Fruit fly (Drosophila melanogaster) whole organism, embryonic: ENCODE results near the gene Hexo2.

Experiments used
- Bgb ChIP-seq: fragments of 200-800 bp; sonication (Bioruptor generic); IDR thresholded peaks from 2 replicates; pipeline ENCODE4 v1.3.6; 2022; ENCODE audit warnings: missing biosample characterization, missing genetic modification characterization; ENCODE audit not compliant: partially characterized antibody
- CG11247 ChIP-seq: fragments of 200-800 bp; sonication (Bioruptor generic); IDR thresholded peaks from 2 replicates; pipeline ENCODE4 v1.3.6; 2022; ENCODE audit warnings: missing biosample characterization, missing genetic modification characterization
- CG12104 ChIP-seq: fragments of 200-800 bp; sonication (Bioruptor generic); optimal IDR thresholded peaks from 3 replicates; lab custom pipeline; 2016; ENCODE audit warnings: missing biosample characterization, missing genetic modification characterization
- CG13296 ChIP-seq: fragments of 200-800 bp; sonication (Bioruptor generic); optimal IDR thresholded peaks from 3 replicates; lab custom pipeline; 2018; ENCODE audit warnings: missing biosample characterization, mild to moderate bottlenecking, missing genetic modification characterization
- CG13775 ChIP-seq: fragments of 200-800 bp; sonication (Bioruptor generic); optimal IDR thresholded peaks from 3 replicates; lab custom pipeline; 2017; ENCODE audit warnings: missing biosample characterization, mild to moderate bottlenecking, missing genetic modification characterization
- CG1529 ChIP-seq: fragments of 200-800 bp; sonication (Bioruptor generic); optimal IDR thresholded peaks from 3 replicates; lab custom pipeline; 2018; ENCODE audit warnings: missing biosample characterization, missing genetic modification characterization
- CG15601 ChIP-seq: fragments of 200-800 bp; sonication (Bioruptor generic); optimal IDR thresholded peaks from 3 replicates; lab custom pipeline; 2019; ENCODE audit warnings: missing biosample characterization, mild to moderate bottlenecking, missing genetic modification characterization, moderate library complexity
- CG17612 ChIP-seq: fragments of 200-800 bp; sonication (Bioruptor generic); IDR thresholded peaks from 2 replicates; pipeline ENCODE4 v1.3.6; 2022; ENCODE audit warnings: missing biosample characterization, missing genetic modification characterization
- CG30403 ChIP-seq: fragments of 200-800 bp; sonication (Bioruptor generic); optimal IDR thresholded peaks from 3 replicates; lab custom pipeline; 2016; ENCODE audit warnings: missing biosample characterization, missing genetic modification characterization
- CG3065 ChIP-seq: fragments of 200-800 bp; sonication (Bioruptor generic); optimal IDR thresholded peaks from 2 replicates; lab custom pipeline; 2016; ENCODE audit warnings: missing biosample characterization, missing genetic modification characterization
- CG32532 ChIP-seq: fragments of 200-800 bp; sonication (Bioruptor generic); IDR thresholded peaks from 2 replicates; pipeline ENCODE4 v1.3.6; 2022; ENCODE audit warnings: missing biosample characterization, missing genetic modification characterization
- CG5180 ChIP-seq: fragments of 200-800 bp; sonication (Bioruptor generic); optimal IDR thresholded peaks from 3 replicates; lab custom pipeline; 2017; ENCODE audit warnings: missing biosample characterization, missing genetic modification characterization, mild to moderate bottlenecking, moderate library complexity, missing genetic modification reagents
- CG6254 ChIP-seq: fragments of 200-800 bp; sonication (Bioruptor generic); optimal IDR thresholded peaks from 3 replicates; lab custom pipeline; 2017; ENCODE audit warnings: mild to moderate bottlenecking, missing biosample characterization, missing genetic modification reagents, missing genetic modification characterization
- CG7786 ChIP-seq: fragments of 200-800 bp; sonication (Bioruptor generic); optimal IDR thresholded peaks from 2 replicates; lab custom pipeline; 2016; ENCODE audit warnings: missing biosample characterization, missing genetic modification characterization
- CG8359 ChIP-seq: fragments of 200-800 bp; sonication (Bioruptor generic); optimal IDR thresholded peaks from 2 replicates; lab custom pipeline; 2017; ENCODE audit warnings: missing biosample characterization, mild to moderate bottlenecking, missing genetic modification characterization, borderline replicate concordance
- CkIIα-i1 ChIP-seq: fragments of 200-800 bp; sonication (Bioruptor generic); IDR thresholded peaks from 2 replicates; pipeline ENCODE4 v1.3.6; 2022; ENCODE audit warnings: missing biosample characterization, missing genetic modification characterization
- Dbx ChIP-seq: fragments of 200-800 bp; sonication (Bioruptor generic); IDR thresholded peaks from 3 replicates; pipeline ENCODE4 v1.3.6; 2022; ENCODE audit warnings: missing biosample characterization, missing genetic modification characterization
- Dip2 ChIP-seq: fragments of 200-800 bp; sonication (Bioruptor generic); IDR thresholded peaks from 2 replicates; pipeline ENCODE4 v1.3.6; 2022; ENCODE audit warnings: missing biosample characterization, missing genetic modification characterization
- Dll ChIP-seq: fragments of 200-800 bp; sonication (Bioruptor generic); IDR thresholded peaks from 4 replicates; pipeline ENCODE4 v1.3.6; 2022; ENCODE audit warnings: missing biosample characterization, missing genetic modification characterization; ENCODE audit not compliant: partially characterized antibody
- ERR ChIP-seq: fragments of 200-800 bp; sonication (Bioruptor generic); optimal IDR thresholded peaks from 2 replicates; lab custom pipeline; 2016; ENCODE audit warnings: missing biosample characterization, missing genetic modification characterization
- Ets65A ChIP-seq: fragments of 200-800 bp; sonication (Bioruptor generic); peaks from one replicate; lab custom pipeline; 2016; ENCODE audit warnings: missing biosample characterization, missing genetic modification characterization
- Fer3 ChIP-seq: fragments of 200-800 bp; sonication (Bioruptor generic); optimal IDR thresholded peaks from 2 replicates; lab custom pipeline; 2018; ENCODE audit warnings: missing biosample characterization, mild to moderate bottlenecking, missing genetic modification characterization, moderate library complexity
- HmgD ChIP-seq: fragments of 200-800 bp; sonication (Bioruptor generic); optimal IDR thresholded peaks from 3 replicates; lab custom pipeline; 2016; ENCODE audit warnings: missing biosample characterization, missing genetic modification characterization
- Jarid2 ChIP-seq: fragments of 200-800 bp; sonication (Bioruptor generic); optimal IDR thresholded peaks from 3 replicates; lab custom pipeline; 2017; ENCODE audit warnings: mild to moderate bottlenecking, missing biosample characterization, missing genetic modification reagents, missing genetic modification characterization
- Poxn ChIP-seq: fragments of 200-800 bp; sonication (Bioruptor generic); IDR thresholded peaks from 2 replicates; pipeline ENCODE4 v1.3.6; 2022; ENCODE audit warnings: missing biosample characterization, missing genetic modification characterization
- Rx ChIP-seq: fragments of 200-800 bp; sonication (Bioruptor generic); IDR thresholded peaks from 2 replicates; pipeline ENCODE4 v1.3.6; 2022; ENCODE audit warnings: missing biosample characterization, missing genetic modification characterization
- Sry-δ ChIP-seq: fragments of 200-800 bp; sonication (Bioruptor generic); optimal IDR thresholded peaks from 2 replicates; lab custom pipeline; 2016; ENCODE audit warnings: missing biosample characterization, missing genetic modification characterization
- Ssrp ChIP-seq: fragments of 200-800 bp; sonication (Bioruptor generic); optimal IDR thresholded peaks from 2 replicates; lab custom pipeline; 2018; ENCODE audit warnings: missing biosample characterization, mild to moderate bottlenecking, missing genetic modification characterization, moderate library complexity
- Tbp ChIP-seq: fragments of >200 bp; optimal IDR thresholded peaks from 2 replicates; lab custom pipeline; 2018; ENCODE audit warnings: missing biosample characterization, missing genetic modification characterization
- Xrp1 ChIP-seq: fragments of 200-800 bp; sonication (Bioruptor generic); IDR thresholded peaks from 2 replicates; pipeline ENCODE4 v1.3.6; 2022; ENCODE audit warnings: missing biosample characterization, missing genetic modification characterization
- al ChIP-seq: fragments of 200-800 bp; sonication (Bioruptor generic); IDR thresholded peaks from 2 replicates; pipeline ENCODE4 v1.3.6; 2022; ENCODE audit warnings: missing biosample characterization, missing genetic modification characterization
- aop ChIP-seq: fragments of 200-800 bp; sonication (Bioruptor generic); IDR thresholded peaks from 2 replicates; pipeline ENCODE4 v1.3.6; 2022; ENCODE audit warnings: missing biosample characterization, missing genetic modification characterization
- ato ChIP-seq: fragments of 200-800 bp; sonication (Bioruptor generic); IDR thresholded peaks from 2 replicates; pipeline ENCODE4 v1.3.6; 2022; ENCODE audit warnings: missing biosample characterization, missing genetic modification characterization; ENCODE audit not compliant: partially characterized antibody
- cad ChIP-seq: fragments of >200 bp; optimal IDR thresholded peaks from 2 replicates; lab custom pipeline; 2017; ENCODE audit warnings: missing biosample characterization, missing genetic modification characterization
- dan ChIP-seq: fragments of 200-800 bp; sonication (Bioruptor generic); IDR thresholded peaks from 2 replicates; pipeline ENCODE4 v1.3.6; 2022; ENCODE audit warnings: missing biosample characterization, missing genetic modification characterization
- fd3F ChIP-seq: fragments of 200-800 bp; sonication (Bioruptor generic); optimal IDR thresholded peaks from 2 replicates; lab custom pipeline; 2018; ENCODE audit warnings: missing biosample characterization, mild to moderate bottlenecking, missing genetic modification characterization, moderate library complexity
- fd64A ChIP-seq: fragments of 200-800 bp; sonication (Bioruptor generic); optimal IDR thresholded peaks from 3 replicates; lab custom pipeline; 2018; ENCODE audit warnings: missing biosample characterization, mild to moderate bottlenecking, missing genetic modification characterization
- fd96Cb ChIP-seq: fragments of 200-800 bp; sonication (Bioruptor generic); optimal IDR thresholded peaks from 2 replicates; lab custom pipeline; 2018; ENCODE audit warnings: missing biosample characterization, mild to moderate bottlenecking, missing genetic modification characterization, moderate library complexity
- h ChIP-seq: fragments of >200 bp; optimal IDR thresholded peaks from 2 replicates; lab custom pipeline; 2017
- her ChIP-seq: fragments of 200-800 bp; sonication (Bioruptor generic); optimal IDR thresholded peaks from 2 replicates; lab custom pipeline; 2016; ENCODE audit warnings: missing biosample characterization, missing genetic modification characterization
- kah ChIP-seq: fragments of 200-800 bp; sonication (Bioruptor generic); optimal IDR thresholded peaks from 2 replicates; lab custom pipeline; 2018; ENCODE audit warnings: missing biosample characterization, mild to moderate bottlenecking, missing genetic modification characterization
- lbe ChIP-seq: fragments of 200-800 bp; sonication (Bioruptor generic); optimal IDR thresholded peaks from 2 replicates; lab custom pipeline; 2016; ENCODE audit warnings: missing biosample characterization, mild to moderate bottlenecking, missing genetic modification characterization
- mld ChIP-seq: fragments of 200-800 bp; sonication (Bioruptor generic); IDR thresholded peaks from 3 replicates; pipeline ENCODE4 v1.3.6; 2022; ENCODE audit warnings: missing biosample characterization, missing genetic modification characterization; ENCODE audit not compliant: partially characterized antibody
- nom ChIP-seq: fragments of 200-800 bp; sonication (Bioruptor generic); optimal IDR thresholded peaks from 2 replicates; lab custom pipeline; 2017; ENCODE audit warnings: missing biosample characterization, missing genetic modification characterization, mild to moderate bottlenecking, moderate library complexity, missing genetic modification reagents
- pfk ChIP-seq: fragments of 200-800 bp; sonication (Bioruptor generic); optimal IDR thresholded peaks from 2 replicates; lab custom pipeline; 2018; ENCODE audit warnings: missing biosample characterization, mild to moderate bottlenecking, missing genetic modification characterization, moderate library complexity
- rib ChIP-seq: fragments of 200-800 bp; sonication (Bioruptor generic); IDR thresholded peaks from 2 replicates; pipeline ENCODE4 v1.3.6; 2022; ENCODE audit warnings: missing biosample characterization, missing genetic modification characterization
- slou ChIP-seq: fragments of 200-800 bp; sonication (Bioruptor generic); optimal IDR thresholded peaks from 3 replicates; lab custom pipeline; 2016; ENCODE audit warnings: missing biosample characterization, missing genetic modification characterization
- tna ChIP-seq: fragments of 200-800 bp; sonication (Bioruptor generic); IDR thresholded peaks from 2 replicates; pipeline ENCODE4 v1.3.6; 2022; ENCODE audit warnings: missing biosample characterization, missing genetic modification characterization; ENCODE audit not compliant: partially characterized antibody

Hexo2 gene

dm6 chrX:8714064-8715046 lies 4.9 kb downstream of the Hexo2 start, which contains the start of the genes CG2004 and CG1785 (continued):
- TF ChIP-seq Xrp1 (GFP tag; lab: Robert Waterston, UW) (peak; percentile 96), mld (GFP tag; lab: Robert Waterston, UW) (no peak), cad (no peak), fd3F (GFP tag; lab: Kevin White, UChicago) (peak; percentile 79), her (GFP tag; lab: Kevin White, UChicago) (peak; percentile 46), Dll (peak; percentile 87), pfk (GFP tag; lab: Kevin White, UChicago) (peak; percentile 36), CkIIα-i1 (peak; percentile 50; the same call in 1 of the 2 replicates), Dbx (GFP tag; lab: Robert Waterston, UW) (peak; percentile 95), CG30403 (GFP tag; lab: Kevin White, UChicago) (peak; percentile 95), Bgb (GFP tag; lab: Robert Waterston, UW) (peak; percentile 60), ERR (GFP tag; lab: Kevin White, UChicago) (peak; percentile 85), CG8359 (peak; percentile 53), dan (peak; percentile 81), CG5180 (GFP tag; lab: Kevin White, UChicago) (peak; percentile 63), CG3065 (GFP tag; lab: Kevin White, UChicago) (peak; percentile 83), Fer3 (peak; percentile 90), Jarid2 (GFP tag; lab: Kevin White, UChicago) (peak; percentile 46), CG32532 (peak; percentile 94), HmgD (GFP tag; lab: Kevin White, UChicago) (peak; percentile 68), CG13775 (peak; percentile 95), lbe (GFP tag; lab: Kevin White, UChicago) (peak; percentile 80), CG12104 (peak; percentile 83), CG15601 (peak; percentile 77), CG17612 (GFP tag; lab: Robert Waterston, UW) (peak; percentile 82), Rx (GFP tag; lab: Robert Waterston, UW) (peak; percentile 93), CG11247 (GFP tag; lab: Robert Waterston, UW) (peak; percentile 93), h (lab: Kevin White, UChicago) (no peak), Tbp (GFP tag; lab: Kevin White, UChicago) (peak; percentile 19), CG1529 (GFP tag; lab: Kevin White, UChicago) (peak; percentile 84), CG13296 (peak; percentile 87), Dip2 (GFP tag; lab: Robert Waterston, UW) (no peak), nom (GFP tag; lab: Kevin White, UChicago) (peak; percentile 65), fd64A (GFP tag; lab: Kevin White, UChicago) (peak; percentile 40), rib (GFP tag; lab: Robert Waterston, UW) (peak; percentile 89), tna (GFP tag; lab: Robert Waterston, UW) (no peak), slou (GFP tag; lab: Kevin White, UChicago) (peak; percentile 45), aop (GFP tag; lab: Robert Waterston, UW) (peak; percentile 63; the same call in 1 of the 2 replicates), al (GFP tag; lab: Robert Waterston, UW) (peak; percentile 92), fd96Cb (tag; lab: Kevin White, UChicago) (peak; percentile 87), CG6254 (GFP tag; lab: Kevin White, UChicago) (peak; percentile 72), ato (GFP tag; lab: Robert Waterston, UW) (no peak), Ssrp (tag; lab: Kevin White, UChicago) (peak; percentile 90), kah (GFP tag; lab: Kevin White, UChicago) (peak; percentile 88), Sry-δ (GFP tag; lab: Kevin White, UChicago) (peak; percentile 87), Poxn (GFP tag; lab: Robert Waterston, UW) (peak; percentile 74), CG7786 (GFP tag; lab: Kevin White, UChicago) (peak; percentile 86), Ets65A (GFP tag; lab: Kevin White, UChicago) (peak; percentile 97)
